Comparison of ENCODE assay signal across 1 worm cellular context in genomic region chrX:2931852-2932251, ce11.
TF ChIP-seq lines count a peak whose summit lies in the region.

No protein-coding gene starts in this region.

TF ChIP-seq in whole organism, L2 larva, 48 proteins besides CTCF, POLR2A, EP300 and RAD21 (continued from another document):
- TF ChIP-seq sma-9 (GFP tag; optimal IDR thresholded peaks at IDR 0.05; lab: Kevin White, UChicago) (peak; percentile 3), sma-9 (tag; optimal IDR thresholded peaks at IDR 0.05; lab: Kevin White, UChicago) (no peak), skn-1 (tag; optimal IDR thresholded peaks at IDR 0.05; lab: Kevin White, UChicago) (no peak)
